Worm (Caenorhabditis elegans) whole organism, early embryonic: ENCODE data around the gene sdz-24.

Source experiments
- B0310.2 ChIP-seq: sonication (generic microtip); optimal IDR thresholded peaks from 2 replicates; lab custom pipeline; 2016; ENCODE audit warnings: mild to moderate bottlenecking, missing genetic modification characterization, missing compliant biosample characterization
- F13C5.2 ChIP-seq: sonication (generic microtip); optimal IDR thresholded peaks from 2 replicates; lab custom pipeline; 2017; ENCODE audit warnings: mild to moderate bottlenecking, missing genetic modification characterization, inconsistent platforms, missing compliant biosample characterization
- aly-1 ChIP-seq: sonication (generic microtip); optimal IDR thresholded peaks from 2 replicates; lab custom pipeline; 2016; ENCODE audit warnings: missing genetic modification characterization, missing compliant biosample characterization
- ama-1 ChIP-seq: fragments of 150-350 bp; optimal IDR thresholded peaks from 2 replicates; lab custom pipeline; 2014
- ceh-13 ChIP-seq: fragments of 200-800 bp; sonication (Bioruptor generic); optimal IDR thresholded peaks from 2 replicates; lab custom pipeline; 2018; ENCODE audit warnings: mild to moderate bottlenecking, missing genetic modification characterization, missing compliant biosample characterization
- ceh-36 ChIP-seq: sonication (generic microtip); optimal IDR thresholded peaks from 2 replicates; lab custom pipeline; 2016; ENCODE audit warnings: missing genetic modification characterization, inconsistent platforms, missing compliant biosample characterization
- ets-7 ChIP-seq: sonication (generic microtip); optimal IDR thresholded peaks from 2 replicates; lab custom pipeline; 2016; ENCODE audit warnings: missing genotype, missing genetic modification characterization, missing compliant biosample characterization
- flt-1 ChIP-seq: fragments of 200-800 bp; sonication (Bioruptor generic); IDR thresholded peaks from 2 replicates; pipeline ENCODE4 v1.3.6; 2022; ENCODE audit warnings: missing genetic modification characterization, missing compliant biosample characterization
- hmbx-1 ChIP-seq: sonication (generic microtip); optimal IDR thresholded peaks from 2 replicates; lab custom pipeline; 2016; ENCODE audit warnings: mild to moderate bottlenecking, missing genetic modification characterization, missing compliant biosample characterization
- hmg-4 ChIP-seq: fragments of 200-800 bp; sonication (Bioruptor generic); optimal IDR thresholded peaks from 2 replicates; lab custom pipeline; 2018; ENCODE audit warnings: mild to moderate bottlenecking, missing genetic modification characterization, missing compliant biosample characterization
- hnd-1 ChIP-seq: sonication (generic microtip); optimal IDR thresholded peaks from 2 replicates; lab custom pipeline; 2016; ENCODE audit warnings: missing genetic modification characterization, missing compliant biosample characterization
- pes-1 ChIP-seq: fragments of 200-800 bp; sonication (Bioruptor generic); IDR thresholded peaks from 2 replicates; pipeline ENCODE4 v1.3.6; 2022; ENCODE audit warnings: missing genetic modification reagents, missing genetic modification characterization, missing compliant biosample characterization
- scrt-1 ChIP-seq: fragments of 200-800 bp; sonication (Bioruptor generic); IDR thresholded peaks from 2 replicates; pipeline ENCODE4 v1.3.6; 2022; ENCODE audit warnings: missing genetic modification characterization, missing compliant biosample characterization
- sea-1 ChIP-seq: fragments of 200-800 bp; sonication (Bioruptor generic); conservative IDR thresholded peaks from 2 replicates; pipeline ENCODE4 v1.3.6; 2022; ENCODE audit warnings: missing genetic modification characterization, missing compliant biosample characterization
- tbx-11 ChIP-seq: fragments of 200-800 bp; sonication (Bioruptor generic); IDR thresholded peaks from 2 replicates; pipeline ENCODE4 v1.3.6; 2022; ENCODE audit warnings: missing genetic modification characterization, missing compliant biosample characterization
- tbx-37 ChIP-seq: fragments of 200-800 bp; sonication (Bioruptor generic); conservative IDR thresholded peaks from 2 replicates; pipeline ENCODE4 v1.3.6; 2022; ENCODE audit warnings: missing genetic modification reagents, missing genetic modification characterization, missing compliant biosample characterization
- tra-4 ChIP-seq: sonication (generic microtip); optimal IDR thresholded peaks from 2 replicates; lab custom pipeline; 2017; ENCODE audit warnings: missing genetic modification characterization, missing compliant biosample characterization

The sdz-24 gene

ce11 chrII:627205-627604, 31.3 kb upstream of the sdz-24 start, which contains the start of gene arrd-1:
Gene arrd-1, plus strand, starts transcription at chrII:627505.
- TF ChIP-seq ceh-36: no peak
- TF ChIP-seq flt-1 (GFP tag; lab: Robert Waterston, UW): no peak
- TF ChIP-seq B0310.2 (tag; lab: Kevin White, UChicago): no peak
- TF ChIP-seq F13C5.2 (tag; lab: Kevin White, UChicago): no peak
- TF ChIP-seq sea-1: no peak
- TF ChIP-seq hnd-1 (tag; lab: Kevin White, UChicago): no peak
- TF ChIP-seq pes-1 (GFP tag; lab: Robert Waterston, UW): no peak
- TF ChIP-seq tra-4 (tag; lab: Kevin White, UChicago): no peak
- no peak for TF ChIP-seq ceh-13
- TF ChIP-seq ets-7: no peak
- no peak for TF ChIP-seq hmg-4 (GFP tag; lab: Kevin White, UChicago)

- TF ChIP-seq hnd-1 (tag; lab: Kevin White, UChicago) (no peak), sea-1 (no peak), hmg-4 (GFP tag; lab: Kevin White, UChicago) (no peak), scrt-1 (GFP tag; lab: Robert Waterston, UW) (no peak), ceh-36 (no peak), B0310.2 (tag; lab: Kevin White, UChicago) (no peak), flt-1 (GFP tag; lab: Robert Waterston, UW) (no peak), hmbx-1 (tag; lab: Kevin White, UChicago) (no peak), F13C5.2 (tag; lab: Kevin White, UChicago) (no peak), tra-4 (tag; lab: Kevin White, UChicago) (no peak), tbx-37 (GFP tag; lab: Robert Waterston, UW) (no peak), ets-7 (no peak), tbx-11 (no peak), pes-1 (GFP tag; lab: Robert Waterston, UW) (no peak), ama-1 (lab: Kevin White, UChicago) (no peak), aly-1 (tag; lab: Kevin White, UChicago) (no peak), ceh-13 (no peak)
These were observed 30.6 kb upstream of the sdz-24 start for ce11 chrII:627913-628312.

ce11 chrII:629454-629853, 29.0 kb upstream of the sdz-24 start:
- 0 out of 2 replicates have a peak, but pooled peaks have one; percentile 46 for TF ChIP-seq tbx-11

- no peak for TF ChIP-seq tra-4 (tag; lab: Kevin White, UChicago)
- no peak for TF ChIP-seq sea-1
- no peak for TF ChIP-seq hmg-4 (GFP tag; lab: Kevin White, UChicago)
These were observed 24.5 kb upstream of the sdz-24 start, which contains the start of gene T04B8.1 for ce11 chrII:633984-634383. Gene T04B8.1, plus strand, starts transcription at chrII:634284.

- no peak for TF ChIP-seq aly-1 (tag; lab: Kevin White, UChicago)
- TF ChIP-seq hnd-1 (tag; lab: Kevin White, UChicago): no peak
- no peak for TF ChIP-seq hmbx-1 (tag; lab: Kevin White, UChicago)
- no peak for TF ChIP-seq tra-4 (tag; lab: Kevin White, UChicago)
- TF ChIP-seq sea-1: no peak
- TF ChIP-seq hmg-4 (GFP tag; lab: Kevin White, UChicago): no peak
- no peak for TF ChIP-seq scrt-1 (GFP tag; lab: Robert Waterston, UW)
- TF ChIP-seq ceh-13: no peak
- no peak for TF ChIP-seq pes-1 (GFP tag; lab: Robert Waterston, UW)
These were observed 19.0 kb upstream of the sdz-24 start, which contains the start of gene K07E8.6 for ce11 chrII:639467-639866. Gene K07E8.6, minus strand, starts transcription at chrII:639567.

ce11 chrII:643733-644132, 14.7 kb upstream of the sdz-24 start:
- TF ChIP-seq B0310.2 (tag; lab: Kevin White, UChicago) (no peak), sea-1 (no peak), ceh-13 (no peak), ceh-36 (peak; percentile 73), tbx-11 (no peak), tbx-37 (GFP tag; lab: Robert Waterston, UW) (no peak), hmbx-1 (tag; lab: Kevin White, UChicago) (no peak), scrt-1 (GFP tag; lab: Robert Waterston, UW) (0 out of 2 replicates have a peak, but pooled peaks have one; percentile 26), F13C5.2 (tag; lab: Kevin White, UChicago) (no peak), aly-1 (tag; lab: Kevin White, UChicago) (no peak), hmg-4 (GFP tag; lab: Kevin White, UChicago) (no peak)

ce11 chrII:650321-651005, 8.0 kb upstream of the sdz-24 start, which contains the start of the genes K07E8.7 and frpr-14:
Gene K07E8.7, minus strand, starts transcription at chrII:650367.
Gene frpr-14, plus strand, starts transcription at chrII:650955.
- TF ChIP-seq F13C5.2 (tag; lab: Kevin White, UChicago) (peak; percentile 34), ets-7 (no peak)

ce11 chrII:651324-651723, 7.1 kb upstream of the sdz-24 start:
- TF ChIP-seq hnd-1 (tag; lab: Kevin White, UChicago) (no peak), ceh-36 (peak; percentile 91)

- no peak for TF ChIP-seq hnd-1 (tag; lab: Kevin White, UChicago)
- no peak for TF ChIP-seq sea-1
These were observed 3.2 kb downstream of the sdz-24 start, which contains the start of gene sri-45 for ce11 chrII:661696-662095. Gene sri-45, minus strand, starts transcription at chrII:661796.
